Worm (Caenorhabditis elegans): ENCODE data around the gene fbxb-105.

Gene fbxb-105

DNA sequence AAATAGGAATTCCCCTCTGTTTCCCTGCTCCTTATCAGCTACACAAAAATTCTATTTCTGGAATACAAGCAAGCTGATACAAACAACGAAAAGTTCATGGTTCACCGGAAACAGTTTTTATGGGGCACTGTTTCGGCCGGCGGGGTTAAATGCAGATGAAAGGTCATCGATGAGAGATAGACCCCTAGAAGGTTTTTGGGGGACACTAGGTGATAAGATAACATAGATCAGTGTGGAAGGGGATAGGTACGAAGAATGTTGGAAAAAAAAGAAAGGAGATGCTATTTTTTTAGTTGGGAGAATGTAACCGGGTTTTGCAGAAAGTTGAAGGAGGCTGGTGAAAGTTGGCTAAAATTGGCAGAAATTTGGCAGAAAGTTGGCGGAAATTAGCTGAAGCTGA lies 34.9 kb upstream of the fbxb-105 start:
- TF ChIP-seq Y67H2A.10 (GFP tag; conservative IDR thresholded peaks at IDR 0.05) (no peak), mel-28 (tag; optimal IDR thresholded peaks at IDR 0.05; ENCODE audit: borderline replicate concordance) (no peak), attf-3 (GFP tag; conservative IDR thresholded peaks at IDR 0.05) (no peak), somi-1 (GFP tag; optimal IDR thresholded peaks at IDR 0.05) (no peak), hlh-26 (GFP tag; conservative IDR thresholded peaks at IDR 0.05) (no peak), sptf-2 (GFP tag; optimal IDR thresholded peaks at IDR 0.05) (no peak), F23B12.7 (tag; optimal IDR thresholded peaks at IDR 0.05; ENCODE audit: insufficient read depth) (no peak), unc-62 (GFP tag; optimal IDR thresholded peaks at IDR 0.05) (no peak), akir-1 (GFP tag; optimal IDR thresholded peaks at IDR 0.05) (no peak), K12H6.12 (tag; optimal IDR thresholded peaks at IDR 0.05) (no peak), repo-1 (tag; optimal IDR thresholded peaks at IDR 0.05) (no peak), aptf-3 (GFP tag; IDR thresholded peaks at IDR 0.05) (no peak), dpl-1 (GFP tag; optimal IDR thresholded peaks at IDR 0.05) (no peak), nhr-120 (GFP tag; IDR thresholded peaks at IDR 0.05) (no peak), Y56A3A.18 (GFP tag; IDR thresholded peaks at IDR 0.05) (no peak), B0035.1 (tag; optimal IDR thresholded peaks at IDR 0.05) (no peak), mes-4 (tag; optimal IDR thresholded peaks at IDR 0.05) (no peak), lsy-27 (tag; optimal IDR thresholded peaks at IDR 0.05; ENCODE audit: borderline replicate concordance, insufficient read depth) (no peak), ztf-22 (GFP tag; optimal IDR thresholded peaks at IDR 0.05) (no peak), nhr-90 (tag; optimal IDR thresholded peaks at IDR 0.05) (no peak)

DNA sequence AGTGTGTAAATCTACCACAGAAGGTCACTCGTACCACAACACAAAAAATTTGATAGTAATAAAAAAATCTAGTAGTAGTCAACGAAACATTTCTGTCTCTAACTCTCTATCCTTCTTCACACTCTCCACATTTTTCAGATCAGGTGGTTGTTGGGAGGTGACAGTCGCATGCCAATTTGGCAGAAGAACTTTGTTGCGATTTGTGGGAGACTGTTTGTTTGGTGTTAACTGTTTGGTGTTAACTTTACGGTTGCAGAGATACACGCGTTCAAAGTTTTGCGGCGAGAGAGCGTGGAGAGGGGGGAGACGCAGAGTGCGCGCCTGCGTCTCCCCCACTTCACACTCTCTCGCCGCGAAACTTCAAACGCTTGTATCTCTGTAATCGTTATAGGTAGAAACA lies 34.3 kb upstream of the fbxb-105 start:
- 0 out of 2 replicates have a peak, but pooled peaks have one; percentile 25 for TF ChIP-seq mcd-1 (GFP tag; IDR thresholded peaks at IDR 0.05)
- no peak for TF ChIP-seq C17E4.6 (GFP tag; IDR thresholded peaks at IDR 0.05)
- TF ChIP-seq nhr-80 (tag; optimal IDR thresholded peaks at IDR 0.05) = peak; percentile 65
- TF ChIP-seq hmg-1.2 (GFP tag; IDR thresholded peaks at IDR 0.05) = peak; percentile 81
- TF ChIP-seq let-526 (GFP tag; IDR thresholded peaks at IDR 0.05) = 0 out of 2 replicates have a peak, but pooled peaks have one; percentile 30
- no peak for TF ChIP-seq cebp-1 (GFP tag; IDR thresholded peaks at IDR 0.05)
- peak; percentile 46 for TF ChIP-seq cebp-1 (tag; optimal IDR thresholded peaks at IDR 0.05)
- TF ChIP-seq ceh-100 (GFP tag; IDR thresholded peaks at IDR 0.05) = peak; percentile 10; the same call in 1 of the 2 replicates
- TF ChIP-seq snpc-1.3 (tag; optimal IDR thresholded peaks at IDR 0.05; ENCODE audit: insufficient read depth) = no peak
- 0 out of 2 replicates have a peak, but pooled peaks have one; percentile 29 for TF ChIP-seq Y53G8AR.9 (GFP tag; conservative IDR thresholded peaks at IDR 0.05)

ce11 chrII:2804245-2804644 lies 33.6 kb upstream of the fbxb-105 start:
- TF ChIP-seq F23B12.7 (tag; optimal IDR thresholded peaks at IDR 0.05; ENCODE audit: insufficient read depth) (peak; percentile 36), ztf-26 (tag; optimal IDR thresholded peaks at IDR 0.05) (no peak), nhr-179 (tag; optimal IDR thresholded peaks at IDR 0.05) (no peak), cebp-1 (GFP tag; IDR thresholded peaks at IDR 0.05) (no peak), cebp-1 (tag; optimal IDR thresholded peaks at IDR 0.05) (peak; percentile 2), somi-1 (GFP tag; optimal IDR thresholded peaks at IDR 0.05) (peak; percentile 45), ztf-18 (tag; optimal IDR thresholded peaks at IDR 0.05) (no peak), let-607 (tag; optimal IDR thresholded peaks at IDR 0.05) (no peak), ztf-3 (GFP tag; optimal IDR thresholded peaks at IDR 0.05) (no peak), Y53G8AR.9 (GFP tag; conservative IDR thresholded peaks at IDR 0.05) (no peak), lsl-1 (GFP tag; optimal IDR thresholded peaks at IDR 0.05) (no peak), xnd-1 (tag; optimal IDR thresholded peaks at IDR 0.05) (no peak), D2030.7 (GFP tag; IDR thresholded peaks at IDR 0.05) (no peak), hmg-1.2 (GFP tag; IDR thresholded peaks at IDR 0.05) (peak; percentile 33; the same call in 1 of the 2 replicates)
